Fruit fly (Drosophila melanogaster): ENCODE results near the gene CG11617.

DNA sequence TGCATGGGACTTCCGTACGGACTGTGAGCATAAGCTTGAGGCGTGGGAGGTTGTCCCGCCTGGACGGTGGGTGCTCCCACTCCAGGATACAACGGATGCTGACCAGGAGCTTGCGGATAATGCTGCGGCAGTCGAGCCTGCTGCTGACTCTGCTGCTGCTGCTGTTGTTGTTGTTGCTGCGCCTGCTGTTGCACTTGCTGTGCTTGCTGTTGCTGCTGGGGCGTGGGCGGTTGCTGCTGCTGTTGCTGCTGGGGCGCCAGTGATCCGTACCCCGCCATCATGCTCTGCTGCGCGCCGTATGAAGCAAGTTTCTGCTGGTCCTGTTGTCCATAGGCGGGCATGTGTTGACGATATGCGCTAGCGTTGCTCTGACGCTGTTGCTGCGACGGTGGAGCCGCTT lies 34.3 kb upstream of the CG11617 start:
- no peak for TF ChIP-seq Ets21C (GFP tag; optimal IDR thresholded peaks at IDR 0.05)
- no peak for TF ChIP-seq dac (GFP tag; optimal IDR thresholded peaks at IDR 0.05)
- no peak for TF ChIP-seq spab (GFP tag; optimal IDR thresholded peaks at IDR 0.05)
- no peak for TF ChIP-seq Lpt (GFP tag; optimal IDR thresholded peaks at IDR 0.05)
- no peak for TF ChIP-seq Sox15 (GFP tag; optimal IDR thresholded peaks at IDR 0.05)
- no peak for TF ChIP-seq Gug (GFP tag; IDR thresholded peaks at IDR 0.05)
- TF ChIP-seq topi (GFP tag; optimal IDR thresholded peaks at IDR 0.05) = no peak
- TF ChIP-seq CG11902 (GFP tag; optimal IDR thresholded peaks at IDR 0.05) = no peak

Measured in whole organism, prepupa.